Fruit fly (Drosophila melanogaster) whole organism: ENCODE results near the gene Klc.

Source experiments
- CG8478 ChIP-seq: fragments of >200 bp; optimal IDR thresholded peaks from 2 replicates; lab custom pipeline; 2018; ENCODE audit warnings: inconsistent platforms
- Dll ChIP-seq: fragments of >200 bp; optimal IDR thresholded peaks from 2 replicates; lab custom pipeline; 2017
- EcR ChIP-seq, 2 experiments: fragments of >200 bp; optimal IDR thresholded peaks; 2 replicates each; lab custom pipeline; 2017; ENCODE audit warnings: missing biosample characterization in 2 of 2, missing genetic modification characterization in 2 of 2, missing genetic modification reagents in 2 of 2
- pan ChIP-seq: fragments of >200 bp; optimal IDR thresholded peaks from 2 replicates; lab custom pipeline; 2017
- psq ChIP-seq: fragments of >200 bp; optimal IDR thresholded peaks from 2 replicates; lab custom pipeline; 2017
- usp ChIP-seq: fragments of >200 bp; optimal IDR thresholded peaks from 2 replicates; lab custom pipeline; 2017; ENCODE audit warnings: missing biosample characterization, missing genetic modification characterization, mixed read lengths

The Klc gene

dm6 chr3L:12772740-12773686 lies 23.2 kb upstream of the Klc start, which contains the start of gene Hip1:
TSS of gene Hip1 (minus strand) at chr3L:12773573.
- TF ChIP-seq CG8478 (lab: Kevin White, UChicago), result no peak
- no peak for TF ChIP-seq psq (lab: Kevin White, UChicago)
- no peak for TF ChIP-seq Dll (lab: Kevin White, UChicago)
- no peak for TF ChIP-seq pan (lab: Kevin White, UChicago)
- TF ChIP-seq EcR (GFP tag; optimal IDR thresholded peaks at IDR 0.05; lab: Kevin White, UChicago), result no peak
- no peak for TF ChIP-seq usp (GFP tag; lab: Kevin White, UChicago)

- TF ChIP-seq usp (GFP tag; lab: Kevin White, UChicago) (no peak), CG8478 (lab: Kevin White, UChicago) (no peak), pan (lab: Kevin White, UChicago) (no peak), EcR (GFP tag; optimal IDR thresholded peaks at IDR 0.05; lab: Kevin White, UChicago) (no peak), Dll (lab: Kevin White, UChicago) (no peak), psq (lab: Kevin White, UChicago) (no peak)
Measured at dm6 chr3L:12754769-12755189, 4.9 kb upstream of the Klc start, which contains the start of the genes CG10973 and Vps13D. TSS of gene CG10973 (minus strand) at chr3L:12754774. TSS of gene Vps13D (plus strand) at chr3L:12755049.

dm6 chr3L:12748711-12749566 lies 917 bp downstream of the Klc start:
- TF ChIP-seq usp (GFP tag; lab: Kevin White, UChicago) (no peak), pan (lab: Kevin White, UChicago) (no peak), CG8478 (lab: Kevin White, UChicago) (no peak)

DNA sequence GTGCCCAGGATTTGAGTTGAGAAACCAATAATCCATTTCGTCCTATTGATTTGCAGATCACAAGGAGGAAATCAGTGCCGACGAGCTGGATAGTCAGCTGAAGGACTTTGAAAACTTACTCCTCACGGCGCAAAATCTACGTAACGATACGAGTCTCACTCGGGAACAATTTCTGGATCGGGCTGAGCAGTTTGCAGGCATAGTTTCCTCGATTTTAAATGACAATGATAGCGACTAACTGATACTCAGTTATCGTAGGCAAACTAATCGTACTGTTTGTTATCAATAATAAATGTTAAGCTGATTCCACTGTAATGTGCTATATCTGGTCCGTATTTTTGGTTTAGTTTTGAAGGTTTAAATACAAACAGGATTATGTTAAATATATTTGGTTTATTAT lies 3.6 kb downstream of the Klc start:
- TF ChIP-seq psq (lab: Kevin White, UChicago) (no peak), EcR (GFP tag; optimal IDR thresholded peaks at IDR 0.05; lab: Kevin White, UChicago) (no peak), CG8478 (lab: Kevin White, UChicago) (no peak), usp (GFP tag; lab: Kevin White, UChicago) (no peak), pan (lab: Kevin White, UChicago) (no peak), Dll (lab: Kevin White, UChicago) (no peak)

DNA sequence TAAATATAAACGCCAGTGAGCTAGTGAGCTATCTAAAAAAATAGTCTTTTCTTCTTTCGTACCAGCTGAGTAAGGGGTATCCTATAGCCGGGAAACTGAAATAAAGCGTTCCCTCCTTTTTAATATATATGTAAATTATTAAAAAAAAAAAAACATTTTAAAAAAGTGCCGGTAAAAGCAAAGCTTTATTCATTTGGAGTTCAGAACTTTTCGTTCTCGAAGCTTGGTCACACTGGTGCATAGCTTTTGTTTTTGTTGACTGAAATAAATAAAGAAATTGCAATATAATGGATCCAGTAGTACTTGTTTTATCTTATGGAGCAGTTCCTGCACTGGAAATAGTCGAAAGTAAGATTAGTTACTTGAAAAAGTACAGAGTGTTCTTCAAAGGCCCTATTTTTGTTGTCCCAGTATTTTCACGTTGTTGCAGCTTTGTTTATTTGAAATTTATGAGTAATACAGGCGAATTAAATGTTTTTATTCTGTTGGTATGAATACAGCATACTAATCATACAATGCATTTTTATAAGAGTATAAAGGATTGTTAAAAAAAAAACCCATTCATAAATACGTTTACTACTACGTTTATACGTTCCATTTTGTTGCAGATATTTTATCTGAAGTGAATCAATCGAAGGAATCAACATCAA lies 4.6 kb downstream of the Klc start, which contains the start of gene CG32109:
Gene CG32109 (plus strand): TSS at position 224 of the 650 bp plus-strand sequence.
- TF ChIP-seq EcR (GFP tag; optimal IDR thresholded peaks at IDR 0.05; lab: Kevin White, UChicago) (no peak), Dll (lab: Kevin White, UChicago) (no peak), usp (GFP tag; lab: Kevin White, UChicago) (no peak)

DNA sequence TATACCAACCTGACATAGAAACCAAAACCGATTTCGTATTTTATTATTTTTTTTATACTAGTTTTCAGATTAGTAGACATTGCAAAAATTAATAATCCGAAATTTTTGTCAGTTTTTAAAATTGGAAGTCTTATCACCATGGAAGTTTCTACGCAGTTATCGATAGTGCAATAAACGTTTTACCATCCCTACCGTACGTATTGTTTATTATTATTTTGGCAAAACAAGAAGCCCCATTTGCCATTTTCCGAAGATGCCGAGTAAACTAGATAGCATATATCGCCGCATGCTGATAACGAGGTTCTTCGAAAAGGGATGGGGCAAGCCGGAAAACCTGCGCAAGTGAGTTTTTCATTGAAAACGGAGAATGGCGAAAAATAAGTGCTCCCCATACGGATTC lies 8.2 kb downstream of the Klc start, which contains the start of gene CG32112:
Gene CG32112 (plus strand): TSS at position 111 of the 400 bp plus-strand sequence.
- TF ChIP-seq psq (lab: Kevin White, UChicago) (no peak), usp (GFP tag; lab: Kevin White, UChicago) (no peak), EcR (GFP tag; optimal IDR thresholded peaks at IDR 0.05; lab: Kevin White, UChicago) (no peak), pan (lab: Kevin White, UChicago) (no peak), Dll (lab: Kevin White, UChicago) (no peak), CG8478 (lab: Kevin White, UChicago) (no peak)

DNA sequence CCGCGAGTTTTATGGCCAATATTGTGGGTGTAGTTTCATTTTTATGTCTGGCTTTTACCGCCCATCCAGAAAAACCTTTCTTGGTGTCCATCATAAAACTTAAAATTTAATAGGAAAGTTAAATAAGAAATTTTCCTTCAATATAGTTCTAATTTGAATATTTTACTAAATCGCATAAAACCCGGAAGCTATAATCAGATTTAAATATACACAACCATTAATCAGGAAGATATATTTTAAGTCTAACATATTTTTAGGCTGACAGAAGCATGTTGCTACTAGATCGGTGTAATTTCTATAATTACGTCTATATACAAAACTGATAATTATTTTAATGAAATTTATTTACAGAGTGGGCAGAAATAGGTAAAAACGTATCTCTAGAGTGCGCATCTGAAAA lies 14.1 kb downstream of the Klc start:
- TF ChIP-seq usp (GFP tag; lab: Kevin White, UChicago) (no peak), CG8478 (lab: Kevin White, UChicago) (no peak), Dll (lab: Kevin White, UChicago) (no peak), EcR (GFP tag; optimal IDR thresholded peaks at IDR 0.05; lab: Kevin White, UChicago) (no peak), psq (lab: Kevin White, UChicago) (no peak), pan (lab: Kevin White, UChicago) (no peak)

DNA sequence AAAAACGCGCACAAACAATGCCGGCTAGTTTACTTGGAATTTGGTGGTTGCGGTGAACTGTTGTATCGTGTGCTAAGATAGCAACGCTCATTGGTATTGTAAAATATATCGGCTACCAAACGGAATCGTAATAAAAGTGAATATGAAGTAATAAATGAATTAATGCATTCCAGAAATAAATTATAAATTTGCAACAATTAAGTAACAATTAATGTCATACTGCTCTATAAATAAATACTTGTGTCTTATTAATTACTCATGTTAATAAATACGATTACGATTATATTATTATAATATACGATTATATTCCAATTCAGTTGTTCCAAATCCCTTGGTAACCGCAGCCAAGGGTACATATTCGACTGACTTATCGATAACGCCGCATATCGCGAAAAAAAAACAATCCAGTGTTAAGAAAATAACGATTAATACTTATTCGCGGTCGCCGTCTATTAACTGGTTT lies 15.3 kb downstream of the Klc start, which contains the start of the genes SmD1 and Ptp69D:
Gene SmD1 (minus strand): TSS at position 62 of the 463 bp plus-strand sequence.
Gene Ptp69D (plus strand): TSS at position 396 of the 463 bp plus-strand sequence.
- no peak for TF ChIP-seq pan (lab: Kevin White, UChicago)
- TF ChIP-seq Dll (lab: Kevin White, UChicago), result no peak
- TF ChIP-seq EcR (GFP tag; optimal IDR thresholded peaks at IDR 0.05; lab: Kevin White, UChicago), result no peak
- no peak for TF ChIP-seq CG8478 (lab: Kevin White, UChicago)
- no peak for TF ChIP-seq usp (GFP tag; lab: Kevin White, UChicago)
- TF ChIP-seq psq (lab: Kevin White, UChicago), result no peak

- TF ChIP-seq Dll (lab: Kevin White, UChicago) (no peak), pan (lab: Kevin White, UChicago) (no peak), psq (lab: Kevin White, UChicago) (no peak), usp (GFP tag; lab: Kevin White, UChicago) (no peak), CG8478 (lab: Kevin White, UChicago) (no peak), EcR (GFP tag; optimal IDR thresholded peaks at IDR 0.05; lab: Kevin White, UChicago) (no peak)
Measured at dm6 chr3L:12732742-12733141, 17.1 kb downstream of the Klc start.

dm6 chr3L:12729601-12730000 lies 20.3 kb downstream of the Klc start:
- TF ChIP-seq CG8478 (lab: Kevin White, UChicago) (no peak), usp (GFP tag; lab: Kevin White, UChicago) (no peak), psq (lab: Kevin White, UChicago) (no peak), Dll (lab: Kevin White, UChicago) (no peak), EcR (GFP tag; optimal IDR thresholded peaks at IDR 0.05; lab: Kevin White, UChicago) (no peak), pan (lab: Kevin White, UChicago) (no peak)
